Worm (Caenorhabditis elegans) whole organism, midembryonic: ENCODE results near the gene AH9.4.

ENCODE experiments used
- T22C8.4 ChIP-seq: fragments of 200-800 bp; sonication (Bioruptor generic); IDR thresholded peaks from 2 replicates; pipeline ENCODE4 v1.3.6; 2022; ENCODE audit warnings: missing genetic modification characterization, missing compliant biosample characterization
- cog-1 ChIP-seq: sonication (generic microtip); optimal IDR thresholded peaks from 2 replicates; lab custom pipeline; 2016; ENCODE audit warnings: missing genetic modification characterization, missing compliant biosample characterization
- flt-1 ChIP-seq: fragments of 200-800 bp; sonication (Bioruptor generic); IDR thresholded peaks from 2 replicates; pipeline ENCODE4 v1.3.6; 2022; ENCODE audit warnings: missing genetic modification characterization, missing compliant biosample characterization
- klf-2 ChIP-seq: fragments of 200-800 bp; sonication (Bioruptor generic); conservative IDR thresholded peaks from 2 replicates; pipeline ENCODE4 v1.3.6; 2022; ENCODE audit warnings: missing genetic modification reagents, missing genetic modification characterization, missing compliant biosample characterization
- med-1 ChIP-seq: sonication (generic microtip); optimal IDR thresholded peaks from 2 replicates; lab custom pipeline; 2017; ENCODE audit warnings: missing genetic modification characterization, mild to moderate bottlenecking, missing compliant biosample characterization, antibody characterized with exemption, missing genetic modification reagents; ENCODE audit not compliant: insufficient read depth
- ref-1 ChIP-seq: fragments of 200-800 bp; sonication (Bioruptor generic); conservative IDR thresholded peaks from 2 replicates; pipeline ENCODE4 v1.3.6; 2022; ENCODE audit warnings: missing genetic modification reagents, missing genetic modification characterization, missing compliant biosample characterization
- ztf-23 ChIP-seq: fragments of 200-800 bp; sonication (Bioruptor generic); IDR thresholded peaks from 2 replicates; pipeline ENCODE4 v1.3.6; 2022; ENCODE audit warnings: missing genetic modification reagents, missing genetic modification characterization, missing compliant biosample characterization
- ztf-29 ChIP-seq: fragments of 200-800 bp; sonication (Bioruptor generic); IDR thresholded peaks from 2 replicates; pipeline ENCODE4 v1.3.6; 2022; ENCODE audit warnings: missing genetic modification reagents, missing genetic modification characterization, missing compliant biosample characterization

DNA sequence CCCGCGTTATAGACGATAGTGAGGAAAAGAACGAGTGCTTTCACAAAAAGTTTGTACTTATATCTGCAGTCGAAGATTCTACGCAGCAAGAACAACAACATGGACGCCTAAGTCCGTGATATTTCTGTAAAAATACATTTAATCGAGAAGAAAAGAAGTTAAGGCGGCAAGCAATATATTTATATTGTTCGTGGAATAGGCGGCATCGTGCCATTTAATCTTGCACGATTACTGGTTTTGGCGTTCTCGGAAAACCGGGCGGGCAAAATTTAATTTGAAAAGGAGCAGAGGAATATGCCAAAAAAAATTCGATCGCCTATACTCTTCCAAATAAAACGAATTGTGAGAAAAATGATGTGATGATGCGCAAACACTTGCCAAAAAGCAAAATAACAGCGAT is 27.2 kb downstream of the AH9.4 start, which contains the start of gene AH9.1:
- TF ChIP-seq ref-1 (GFP tag; lab: Robert Waterston, UW) (no peak), flt-1 (GFP tag; lab: Robert Waterston, UW) (no peak), med-1 (no peak), cog-1 (tag; lab: Kevin White, UChicago) (no peak), T22C8.4 (no peak), ztf-23 (GFP tag; lab: Robert Waterston, UW) (no peak), klf-2 (GFP tag; lab: Robert Waterston, UW) (no peak), ztf-29 (GFP tag; lab: Robert Waterston, UW) (no peak)
